Fruit fly (Drosophila melanogaster): ENCODE results near the gene CG18547.

DNA sequence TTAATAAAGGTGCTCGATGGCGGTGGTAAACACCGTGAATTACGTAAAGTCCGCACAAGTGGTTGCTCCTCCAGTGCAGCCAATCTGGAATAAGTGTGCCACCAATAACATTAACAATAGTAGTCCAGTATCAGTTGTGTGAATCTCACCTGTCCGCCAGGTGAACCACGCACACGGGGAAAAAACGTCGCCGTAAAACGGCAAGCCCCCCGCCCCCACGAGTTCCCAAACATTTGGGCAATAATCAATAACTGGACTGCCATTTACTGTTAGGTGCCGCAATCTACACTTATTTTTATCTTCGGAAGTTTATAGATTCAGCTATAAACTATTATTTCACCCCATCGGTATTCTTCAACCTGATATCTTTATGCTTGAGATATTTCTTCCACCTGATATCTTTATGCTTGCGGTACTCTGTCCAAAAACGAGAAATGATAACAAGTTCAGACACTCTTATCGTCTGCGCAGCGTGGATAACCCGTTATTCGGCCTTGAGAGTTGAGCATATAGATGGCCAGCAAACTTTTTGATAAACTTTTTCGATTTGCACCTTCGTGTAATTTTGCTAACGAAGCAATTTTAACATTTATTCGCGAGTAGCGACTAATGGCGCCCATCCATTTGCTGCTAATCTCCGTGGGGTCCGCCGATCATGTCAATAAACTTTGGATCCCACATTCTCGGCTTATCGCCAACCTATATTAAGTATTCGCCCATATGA lies 12.0 kb downstream of the CG18547 start:
- TF ChIP-seq Myc (optimal IDR thresholded peaks at IDR 0.05) (no peak), dl (GFP tag; optimal IDR thresholded peaks at IDR 0.05; ENCODE audit: insufficient read depth in 1 of 2, partially characterized antibody in 2 of 2) (no peak), usp (GFP tag; optimal IDR thresholded peaks at IDR 0.05) (no peak), br (GFP tag; optimal IDR thresholded peaks at IDR 0.05) (no peak), Jra (GFP tag; optimal IDR thresholded peaks at IDR 0.05) (no peak), psq (GFP tag; optimal IDR thresholded peaks at IDR 0.05) (no peak), Dif (GFP tag; optimal IDR thresholded peaks at IDR 0.05; ENCODE audit: partially characterized antibody) (no peak), pan (optimal IDR thresholded peaks at IDR 0.05) (no peak), brk (GFP tag; optimal IDR thresholded peaks at IDR 0.05) (no peak), Abd-B (GFP tag; optimal IDR thresholded peaks at IDR 0.05) (no peak), woc (GFP tag; optimal IDR thresholded peaks at IDR 0.05) (no peak)

Data from whole organism, wandering third instar larva.